Worm (Caenorhabditis elegans) whole organism, L3 larva: ENCODE measurements around the gene srx-136.

ENCODE experiments used
- ZK546.5 ChIP-seq: sonication (generic microtip); optimal IDR thresholded peaks from 2 replicates; lab custom pipeline; 2017; ENCODE audit warnings: missing biosample characterization, missing genetic modification characterization
- ama-1 ChIP-seq: fragments of 150-350 bp; optimal IDR thresholded peaks from 2 replicates; lab custom pipeline; 2018
- ceh-16 ChIP-seq: sonication (generic microtip); optimal IDR thresholded peaks from 2 replicates; lab custom pipeline; 2017; ENCODE audit warnings: missing biosample characterization, missing genetic modification characterization
- ceh-28 ChIP-seq: fragments of 150-350 bp; optimal IDR thresholded peaks from 2 replicates; lab custom pipeline; 2014; ENCODE audit warnings: missing biosample characterization, missing genetic modification reagents, missing genetic modification characterization
- ceh-82 ChIP-seq: fragments of 150-350 bp; optimal IDR thresholded peaks from 2 replicates; lab custom pipeline; 2014; ENCODE audit warnings: missing biosample characterization, missing genetic modification characterization
- ceh-9 ChIP-seq: sonication (generic microtip); optimal IDR thresholded peaks from 2 replicates; lab custom pipeline; 2018; ENCODE audit warnings: missing biosample characterization, missing genetic modification characterization
- daf-12 ChIP-seq: fragments of 150-350 bp; optimal IDR thresholded peaks from 2 replicates; lab custom pipeline; 2014; ENCODE audit warnings: missing biosample characterization, missing genetic modification reagents, missing genetic modification characterization
- egl-27 ChIP-seq: sonication (generic microtip); optimal IDR thresholded peaks from 4 replicates; lab custom pipeline; 2017; ENCODE audit warnings: missing biosample characterization, missing genetic modification reagents, missing genetic modification characterization
- egl-5 ChIP-seq: fragments of 150-350 bp; optimal IDR thresholded peaks from 2 replicates; lab custom pipeline; 2017; ENCODE audit warnings: missing biosample characterization, missing genetic modification reagents, missing genetic modification characterization, inconsistent platforms
- elt-1 ChIP-seq: fragments of 150-350 bp; optimal IDR thresholded peaks from 2 replicates; lab custom pipeline; 2014; ENCODE audit warnings: missing biosample characterization, missing genetic modification characterization
- elt-2 ChIP-seq: sonication (generic microtip); optimal IDR thresholded peaks from 2 replicates; lab custom pipeline; 2016; ENCODE audit warnings: missing genetic modification reagents, mild to moderate bottlenecking, missing genetic modification characterization, missing compliant biosample characterization
- elt-3 ChIP-seq, 3 experiments: fragments of 150-350 bp in 1 of 3; sonication (generic microtip) in 2 of 3; optimal IDR thresholded peaks; 2 replicates in 2 of 3; 4 replicates in 1 of 3; lab custom pipeline; 2014 to 2017; ENCODE audit warnings: missing biosample characterization in 3 of 3, missing genetic modification characterization in 3 of 3
- eor-1 ChIP-seq, 2 experiments: fragments of 150-350 bp; optimal IDR thresholded peaks; 2 replicates each; lab custom pipeline; 2014 to 2018; ENCODE audit warnings: missing biosample characterization in 2 of 2, missing genetic modification characterization in 2 of 2
- fkh-10 ChIP-seq: sonication (generic microtip); optimal IDR thresholded peaks from 2 replicates; lab custom pipeline; 2017; ENCODE audit warnings: missing biosample characterization, missing genetic modification reagents, missing genetic modification characterization
- fkh-2 ChIP-seq: fragments of 150-350 bp; optimal IDR thresholded peaks from 2 replicates; lab custom pipeline; 2014; ENCODE audit warnings: missing biosample characterization, missing genetic modification reagents, missing genetic modification characterization
- hmg-11 ChIP-seq: sonication (generic microtip); optimal IDR thresholded peaks from 2 replicates; lab custom pipeline; 2016; ENCODE audit warnings: missing genetic modification characterization, missing compliant biosample characterization
- jun-1 ChIP-seq: fragments of 150-350 bp; optimal IDR thresholded peaks from 2 replicates; lab custom pipeline; 2014; ENCODE audit warnings: missing biosample characterization, missing genetic modification reagents, missing genetic modification characterization
- lin-15B ChIP-seq: fragments of 150-350 bp; optimal IDR thresholded peaks from 2 replicates; lab custom pipeline; 2014; ENCODE audit warnings: missing biosample characterization, missing genetic modification characterization
- lin-39 ChIP-seq: fragments of 150-350 bp; optimal IDR thresholded peaks from 2 replicates; lab custom pipeline; 2018; ENCODE audit warnings: missing biosample characterization, missing genetic modification reagents, missing genetic modification characterization
- lsy-12 ChIP-seq: sonication (generic microtip); optimal IDR thresholded peaks from 2 replicates; lab custom pipeline; 2016; ENCODE audit warnings: mild to moderate bottlenecking, missing genetic modification characterization, missing compliant biosample characterization
- mdl-1 ChIP-seq: fragments of 150-350 bp; optimal IDR thresholded peaks from 2 replicates; lab custom pipeline; 2014; ENCODE audit warnings: missing biosample characterization, missing genetic modification characterization
- nfya-1 ChIP-seq: sonication (generic microtip); optimal IDR thresholded peaks from 2 replicates; lab custom pipeline; 2017; ENCODE audit warnings: missing genetic modification characterization, mild to moderate bottlenecking, missing compliant biosample characterization, antibody characterized with exemption, moderate library complexity; ENCODE audit not compliant: insufficient read depth
- nhr-11 ChIP-seq: fragments of 150-350 bp; optimal IDR thresholded peaks from 2 replicates; lab custom pipeline; 2014; ENCODE audit warnings: missing biosample characterization, missing genetic modification characterization
- nhr-12 ChIP-seq: fragments of 150-350 bp; optimal IDR thresholded peaks from 2 replicates; lab custom pipeline; 2014; ENCODE audit warnings: missing biosample characterization, missing genetic modification characterization
- nhr-23 ChIP-seq: fragments of 150-350 bp; optimal IDR thresholded peaks from 2 replicates; lab custom pipeline; 2014; ENCODE audit warnings: missing biosample characterization, missing genetic modification reagents, missing genetic modification characterization
- nhr-237 ChIP-seq: fragments of 150-350 bp; optimal IDR thresholded peaks from 2 replicates; lab custom pipeline; 2014; ENCODE audit warnings: missing biosample characterization, missing genetic modification characterization
- nhr-25 ChIP-seq: sonication (generic microtip); optimal IDR thresholded peaks from 2 replicates; lab custom pipeline; 2017; ENCODE audit warnings: missing biosample characterization, missing genetic modification characterization
- nhr-28 ChIP-seq: fragments of 150-350 bp; optimal IDR thresholded peaks from 2 replicates; lab custom pipeline; 2014; ENCODE audit warnings: missing biosample characterization, missing genetic modification characterization
- nhr-43 ChIP-seq: sonication (generic microtip); optimal IDR thresholded peaks from 2 replicates; lab custom pipeline; 2016; ENCODE audit warnings: mild to moderate bottlenecking, missing genetic modification characterization, missing compliant biosample characterization; ENCODE audit not compliant: poor library complexity, severe bottlenecking
- nhr-76 ChIP-seq: fragments of 150-350 bp; sonication (generic microtip); optimal IDR thresholded peaks from 5 replicates; lab custom pipeline; 2014; ENCODE audit warnings: missing biosample characterization, missing genetic modification characterization
- nhr-77 ChIP-seq: fragments of 150-350 bp; optimal IDR thresholded peaks from 2 replicates; lab custom pipeline; 2014; ENCODE audit warnings: missing biosample characterization, missing genetic modification characterization
- pha-4 ChIP-seq: fragments of 150-350 bp; optimal IDR thresholded peaks from 2 replicates; lab custom pipeline; 2014; ENCODE audit warnings: missing biosample characterization, missing genetic modification reagents, missing genetic modification characterization
- sea-2 ChIP-seq: fragments of 150-350 bp; sonication (generic microtip); optimal IDR thresholded peaks from 4 replicates; lab custom pipeline; 2014; ENCODE audit warnings: missing biosample characterization, missing genetic modification reagents, missing genetic modification characterization
- snpc-4 ChIP-seq: fragments of 150-350 bp; optimal IDR thresholded peaks from 2 replicates; lab custom pipeline; 2014; ENCODE audit warnings: missing biosample characterization, missing genetic modification characterization
- tbx-2 ChIP-seq: sonication (generic microtip); optimal IDR thresholded peaks from 2 replicates; lab custom pipeline; 2016; ENCODE audit warnings: mild to moderate bottlenecking, missing genetic modification characterization, missing compliant biosample characterization
- unc-62 ChIP-seq: fragments of 150-350 bp; sonication (generic microtip); optimal IDR thresholded peaks from 4 replicates; lab custom pipeline; 2014; ENCODE audit warnings: missing biosample characterization, missing genetic modification reagents, missing genetic modification characterization
- ztf-11 ChIP-seq: fragments of 150-350 bp; optimal IDR thresholded peaks from 2 replicates; lab custom pipeline; 2014; ENCODE audit warnings: missing biosample characterization, missing genetic modification characterization
- ztf-4 ChIP-seq: fragments of 150-350 bp; optimal IDR thresholded peaks from 2 replicates; lab custom pipeline; 2014; ENCODE audit warnings: missing biosample characterization, missing genetic modification characterization

srx-136 gene

ce11 chrV:13906166-13906565 is 48.9 kb downstream of the srx-136 start, which contains the start of gene stdh-1:
Gene stdh-1, plus strand, starts transcription at chrV:13906492.
- peak; percentile 5 for TF ChIP-seq hmg-11 (tag; lab: Kevin White, UChicago)
- peak; percentile 22 for TF ChIP-seq pha-4 (tag; lab: Kevin White, UChicago)
- TF ChIP-seq nfya-1 (tag; lab: Kevin White, UChicago) = peak; percentile 3
- no peak for TF ChIP-seq ztf-11 (tag; lab: Kevin White, UChicago)
- no peak for TF ChIP-seq eor-1 (tag; optimal IDR thresholded peaks at IDR 0.05; lab: Kevin White, UChicago)
- peak; percentile 50 for TF ChIP-seq egl-5 (tag; lab: Kevin White, UChicago)
- TF ChIP-seq elt-2 (tag; lab: Kevin White, UChicago) = peak; percentile 48

- TF ChIP-seq ceh-28 (tag; lab: Kevin White, UChicago) = no peak
- no peak for TF ChIP-seq nhr-23
- TF ChIP-seq lin-15B (tag; lab: Kevin White, UChicago) = no peak
- no peak for TF ChIP-seq egl-27
- no peak for TF ChIP-seq elt-3 (tag; optimal IDR thresholded peaks at IDR 0.05; lab: Kevin White, UChicago)
- TF ChIP-seq eor-1 (tag; optimal IDR thresholded peaks at IDR 0.05; lab: Kevin White, UChicago) = no peak
- no peak for TF ChIP-seq elt-1 (tag; lab: Kevin White, UChicago)
- TF ChIP-seq nhr-237 = no peak
- TF ChIP-seq lsy-12 (tag; lab: Kevin White, UChicago) = peak; percentile 27
- TF ChIP-seq nhr-76 (tag; lab: Kevin White, UChicago) = no peak
- peak; percentile 98 for TF ChIP-seq ama-1 (lab: Kevin White, UChicago)
- TF ChIP-seq nhr-28 = no peak
- TF ChIP-seq egl-5 (tag; lab: Kevin White, UChicago) = no peak
- TF ChIP-seq hmg-11 (tag; lab: Kevin White, UChicago) = no peak
- no peak for TF ChIP-seq tbx-2
- no peak for TF ChIP-seq fkh-10 (GFP tag; lab: Kevin White, UChicago)
- no peak for TF ChIP-seq ceh-9 (tag; lab: Kevin White, UChicago)
- TF ChIP-seq nfya-1 (tag; lab: Kevin White, UChicago) = no peak
- TF ChIP-seq daf-12 (tag; lab: Kevin White, UChicago) = no peak
- TF ChIP-seq fkh-2 (tag; lab: Kevin White, UChicago) = no peak
- no peak for TF ChIP-seq nhr-77 (tag; lab: Kevin White, UChicago)
- TF ChIP-seq ceh-82 (tag; lab: Kevin White, UChicago) = no peak
- no peak for TF ChIP-seq lin-39
- no peak for TF ChIP-seq ZK546.5 (tag; lab: Kevin White, UChicago)
- no peak for TF ChIP-seq unc-62 (GFP tag; lab: Kevin White, UChicago)
- TF ChIP-seq nhr-11 (tag; lab: Kevin White, UChicago) = no peak
- peak; percentile 0 for TF ChIP-seq nhr-25 (tag; lab: Kevin White, UChicago)
- peak; percentile 42 for TF ChIP-seq elt-2 (tag; lab: Kevin White, UChicago)
- TF ChIP-seq nhr-12 (tag; lab: Kevin White, UChicago) = no peak
- no peak for TF ChIP-seq mdl-1 (tag; lab: Kevin White, UChicago)
- peak; percentile 3 for TF ChIP-seq pha-4 (tag; lab: Kevin White, UChicago)
- no peak for TF ChIP-seq ztf-4 (tag; lab: Kevin White, UChicago)
- TF ChIP-seq jun-1 = peak; percentile 72
- TF ChIP-seq snpc-4 (tag; lab: Kevin White, UChicago) = no peak
- TF ChIP-seq sea-2 (GFP tag; lab: Kevin White, UChicago) = no peak
- TF ChIP-seq nhr-43 (tag; lab: Kevin White, UChicago) = peak; percentile 78
- TF ChIP-seq ztf-11 (tag; lab: Kevin White, UChicago) = no peak
Measured at ce11 chrV:13907557-13908104, 50.4 kb downstream of the srx-136 start.

ce11 chrV:13908120-13908915 is 51.1 kb downstream of the srx-136 start:
- TF ChIP-seq nfya-1 (tag; lab: Kevin White, UChicago) (peak; percentile 12), snpc-4 (tag; lab: Kevin White, UChicago) (no peak), ama-1 (lab: Kevin White, UChicago) (peak; percentile 87), ceh-16 (tag; lab: Kevin White, UChicago) (no peak), ztf-4 (tag; lab: Kevin White, UChicago) (peak; percentile 24), nhr-43 (tag; lab: Kevin White, UChicago) (peak; percentile 65)
